Worm (Caenorhabditis elegans) whole organism, midembryonic: ENCODE data around the gene twk-16.

Experiments
- T22C8.4 ChIP-seq: fragments of 200-800 bp; sonication (Bioruptor generic); IDR thresholded peaks from 2 replicates; pipeline ENCODE4 v1.3.6; 2022; ENCODE audit warnings: missing genetic modification characterization, missing compliant biosample characterization
- cog-1 ChIP-seq: sonication (generic microtip); optimal IDR thresholded peaks from 2 replicates; lab custom pipeline; 2016; ENCODE audit warnings: missing genetic modification characterization, missing compliant biosample characterization
- flt-1 ChIP-seq: fragments of 200-800 bp; sonication (Bioruptor generic); IDR thresholded peaks from 2 replicates; pipeline ENCODE4 v1.3.6; 2022; ENCODE audit warnings: missing genetic modification characterization, missing compliant biosample characterization
- klf-2 ChIP-seq: fragments of 200-800 bp; sonication (Bioruptor generic); conservative IDR thresholded peaks from 2 replicates; pipeline ENCODE4 v1.3.6; 2022; ENCODE audit warnings: missing genetic modification reagents, missing genetic modification characterization, missing compliant biosample characterization
- med-1 ChIP-seq: sonication (generic microtip); optimal IDR thresholded peaks from 2 replicates; lab custom pipeline; 2017; ENCODE audit warnings: missing genetic modification characterization, mild to moderate bottlenecking, missing compliant biosample characterization, antibody characterized with exemption, missing genetic modification reagents; ENCODE audit not compliant: insufficient read depth
- ref-1 ChIP-seq: fragments of 200-800 bp; sonication (Bioruptor generic); conservative IDR thresholded peaks from 2 replicates; pipeline ENCODE4 v1.3.6; 2022; ENCODE audit warnings: missing genetic modification reagents, missing genetic modification characterization, missing compliant biosample characterization
- tab-1 ChIP-seq: fragments of 200-800 bp; sonication (Bioruptor generic); IDR thresholded peaks from 2 replicates; pipeline ENCODE4 v1.3.6; 2022; ENCODE audit warnings: missing genetic modification characterization, missing compliant biosample characterization
- ztf-23 ChIP-seq: fragments of 200-800 bp; sonication (Bioruptor generic); IDR thresholded peaks from 2 replicates; pipeline ENCODE4 v1.3.6; 2022; ENCODE audit warnings: missing genetic modification reagents, missing genetic modification characterization, missing compliant biosample characterization
- ztf-29 ChIP-seq: fragments of 200-800 bp; sonication (Bioruptor generic); IDR thresholded peaks from 2 replicates; pipeline ENCODE4 v1.3.6; 2022; ENCODE audit warnings: missing genetic modification reagents, missing genetic modification characterization, missing compliant biosample characterization

twk-16 gene

ce11 chrX:3114306-3115133, 33.6 kb downstream of the twk-16 start, which contains the start of gene gpd-2:
TSS of gene gpd-2 (minus strand) at chrX:3114689.
- TF ChIP-seq klf-2 (GFP tag; lab: Robert Waterston, UW) = no peak
- TF ChIP-seq med-1 (GFP tag; lab: Kevin White, UChicago) = no peak
- TF ChIP-seq ztf-23 (GFP tag; lab: Robert Waterston, UW) = no peak
- TF ChIP-seq T22C8.4 (GFP tag; lab: Robert Waterston, UW) = no peak
- TF ChIP-seq ref-1 (GFP tag; lab: Robert Waterston, UW) = no peak
- no peak for TF ChIP-seq tab-1 (GFP tag; lab: Robert Waterston, UW)
- no peak for TF ChIP-seq ztf-29
- no peak for TF ChIP-seq flt-1
- TF ChIP-seq cog-1 = no peak

ce11 chrX:3115134-3116032, 34.5 kb downstream of the twk-16 start:
- TF ChIP-seq cog-1 = no peak
- no peak for TF ChIP-seq med-1 (GFP tag; lab: Kevin White, UChicago)
- TF ChIP-seq ref-1 (GFP tag; lab: Robert Waterston, UW) = no peak
- TF ChIP-seq ztf-29 = no peak
- TF ChIP-seq ztf-23 (GFP tag; lab: Robert Waterston, UW) = no peak
- no peak for TF ChIP-seq klf-2 (GFP tag; lab: Robert Waterston, UW)
- no peak for TF ChIP-seq tab-1 (GFP tag; lab: Robert Waterston, UW)
- TF ChIP-seq flt-1 = no peak
- TF ChIP-seq T22C8.4 (GFP tag; lab: Robert Waterston, UW) = no peak

- no peak for TF ChIP-seq cog-1
- TF ChIP-seq ztf-29 = no peak
- TF ChIP-seq med-1 (GFP tag; lab: Kevin White, UChicago) = no peak
- no peak for TF ChIP-seq ztf-23 (GFP tag; lab: Robert Waterston, UW)
Observed at ce11 chrX:3116033-3116876, 35.3 kb downstream of the twk-16 start, which contains the start of gene mai-1. TSS of gene mai-1 (minus strand) at chrX:3116589.

ce11 chrX:3117204-3117603, 36.3 kb downstream of the twk-16 start:
- TF ChIP-seq klf-2 (GFP tag; lab: Robert Waterston, UW) = no peak
- no peak for TF ChIP-seq ref-1 (GFP tag; lab: Robert Waterston, UW)
- no peak for TF ChIP-seq flt-1
- no peak for TF ChIP-seq T22C8.4 (GFP tag; lab: Robert Waterston, UW)
- no peak for TF ChIP-seq ztf-23 (GFP tag; lab: Robert Waterston, UW)
- TF ChIP-seq cog-1 = no peak
- TF ChIP-seq tab-1 (GFP tag; lab: Robert Waterston, UW) = no peak
- no peak for TF ChIP-seq ztf-29
- no peak for TF ChIP-seq med-1 (GFP tag; lab: Kevin White, UChicago)

ce11 chrX:3118596-3119287, 37.8 kb downstream of the twk-16 start:
- TF ChIP-seq klf-2 (GFP tag; lab: Robert Waterston, UW) = no peak
- no peak for TF ChIP-seq flt-1
- TF ChIP-seq ztf-23 (GFP tag; lab: Robert Waterston, UW) = no peak
- TF ChIP-seq tab-1 (GFP tag; lab: Robert Waterston, UW) = no peak
- no peak for TF ChIP-seq T22C8.4 (GFP tag; lab: Robert Waterston, UW)
- TF ChIP-seq ztf-29 = no peak
- TF ChIP-seq cog-1 = no peak
- TF ChIP-seq med-1 (GFP tag; lab: Kevin White, UChicago) = no peak
- TF ChIP-seq ref-1 (GFP tag; lab: Robert Waterston, UW) = no peak

- no peak for TF ChIP-seq flt-1
- no peak for TF ChIP-seq cog-1
- TF ChIP-seq tab-1 (GFP tag; lab: Robert Waterston, UW) = no peak
- TF ChIP-seq med-1 (GFP tag; lab: Kevin White, UChicago) = no peak
- TF ChIP-seq klf-2 (GFP tag; lab: Robert Waterston, UW) = no peak
- no peak for TF ChIP-seq ref-1 (GFP tag; lab: Robert Waterston, UW)
- TF ChIP-seq T22C8.4 (GFP tag; lab: Robert Waterston, UW) = no peak
- TF ChIP-seq ztf-29 = no peak
- no peak for TF ChIP-seq ztf-23 (GFP tag; lab: Robert Waterston, UW)
Observed at ce11 chrX:3119606-3120005, 38.7 kb downstream of the twk-16 start.

ce11 chrX:3126233-3126632, 45.3 kb downstream of the twk-16 start:
- TF ChIP-seq ztf-23 (GFP tag; lab: Robert Waterston, UW) = no peak
- no peak for TF ChIP-seq med-1 (GFP tag; lab: Kevin White, UChicago)
- no peak for TF ChIP-seq ref-1 (GFP tag; lab: Robert Waterston, UW)

ce11 chrX:3126979-3127378, 46.1 kb downstream of the twk-16 start, which contains the start of gene spc-1:
TSS of gene spc-1 (minus strand) at chrX:3127079.
- TF ChIP-seq med-1 (GFP tag; lab: Kevin White, UChicago) = no peak
- TF ChIP-seq flt-1 = no peak
- TF ChIP-seq cog-1 = no peak
- TF ChIP-seq klf-2 (GFP tag; lab: Robert Waterston, UW) = no peak
- TF ChIP-seq ztf-29 = no peak
- TF ChIP-seq T22C8.4 (GFP tag; lab: Robert Waterston, UW) = no peak
- no peak for TF ChIP-seq ref-1 (GFP tag; lab: Robert Waterston, UW)
- no peak for TF ChIP-seq ztf-23 (GFP tag; lab: Robert Waterston, UW)
- no peak for TF ChIP-seq tab-1 (GFP tag; lab: Robert Waterston, UW)
